Worm (Caenorhabditis elegans) whole organism, L4 larva: ENCODE data around the gene idpa-1.

Experiments
- D1046.2 ChIP-seq: fragments of 200-800 bp; sonication (Bioruptor generic); IDR thresholded peaks from 2 replicates; pipeline ENCODE4 v1.3.6; 2022; ENCODE audit warnings: missing genetic modification characterization, missing compliant biosample characterization
- F26F4.8 ChIP-seq: fragments of 200-800 bp; sonication (Bioruptor generic); conservative IDR thresholded peaks from 2 replicates; pipeline ENCODE4 v1.3.6; 2022; ENCODE audit warnings: missing genetic modification characterization, missing compliant biosample characterization
- F37D6.2 ChIP-seq: sonication (generic microtip); optimal IDR thresholded peaks from 2 replicates; lab custom pipeline; 2016; ENCODE audit warnings: mild to moderate bottlenecking, missing genetic modification characterization, missing compliant biosample characterization
- F44E2.7 ChIP-seq: fragments of 200-800 bp; sonication (Bioruptor generic); IDR thresholded peaks from 2 replicates; pipeline ENCODE4 v2.1.2; 2022; ENCODE audit warnings: missing genetic modification characterization, missing compliant biosample characterization
- T20F7.1 ChIP-seq: fragments of 200-800 bp; sonication (Bioruptor generic); optimal IDR thresholded peaks from 2 replicates; lab custom pipeline; 2018; ENCODE audit warnings: mild to moderate bottlenecking, missing genetic modification characterization, missing compliant biosample characterization
- Y105C5A.15 ChIP-seq: fragments of 200-800 bp; sonication (Bioruptor generic); IDR thresholded peaks from 2 replicates; pipeline ENCODE4 v1.3.6; 2022; ENCODE audit warnings: missing genetic modification characterization, missing compliant biosample characterization
- Y48G9A.11 ChIP-seq: fragments of 200-800 bp; sonication (Bioruptor generic); IDR thresholded peaks from 2 replicates; pipeline ENCODE4 v1.3.6; 2022; ENCODE audit warnings: missing genetic modification reagents, missing genetic modification characterization, missing compliant biosample characterization
- ZK546.5 ChIP-seq, 2 experiments: sonication (generic microtip); optimal IDR thresholded peaks; 2 replicates each; lab custom pipeline; 2017; ENCODE audit warnings: missing biosample characterization in 2 of 2, missing genetic modification characterization in 2 of 2
- aly-2 ChIP-seq: sonication (generic microtip); optimal IDR thresholded peaks from 2 replicates; lab custom pipeline; 2018; ENCODE audit warnings: missing biosample characterization, missing genetic modification characterization
- ceh-28 ChIP-seq: fragments of 150-350 bp; optimal IDR thresholded peaks from 2 replicates; lab custom pipeline; 2014; ENCODE audit warnings: missing biosample characterization, missing genetic modification reagents, missing genetic modification characterization
- cey-2 ChIP-seq: sonication (generic microtip); optimal IDR thresholded peaks from 3 replicates; lab custom pipeline; 2017; ENCODE audit warnings: missing genetic modification characterization, mild to moderate bottlenecking, missing compliant biosample characterization, antibody characterized with exemption, borderline replicate concordance; ENCODE audit not compliant: insufficient read depth
- daf-16 ChIP-seq, 3 experiments: sonication (generic microtip); optimal IDR thresholded peaks; 2 replicates each; lab custom pipeline; 2016 to 2017; ENCODE audit warnings: missing genetic modification characterization in 3 of 3, missing genetic modification reagents in 3 of 3, mild to moderate bottlenecking in 2 of 3, missing compliant biosample characterization in 2 of 3, missing biosample characterization in 1 of 3, moderate library complexity in 1 of 3
- dmd-6 ChIP-seq: fragments of 200-800 bp; sonication (Bioruptor generic); IDR thresholded peaks from 2 replicates; pipeline ENCODE4 v1.3.6; 2022; ENCODE audit warnings: missing genetic modification reagents, missing genetic modification characterization, missing compliant biosample characterization
- dmd-9 ChIP-seq: fragments of 200-800 bp; sonication (Bioruptor generic); IDR thresholded peaks from 2 replicates; pipeline ENCODE4 v1.3.6; 2022; ENCODE audit warnings: missing genetic modification reagents, missing genetic modification characterization, missing compliant biosample characterization
- dve-1 ChIP-seq: sonication (generic microtip); optimal IDR thresholded peaks from 2 replicates; lab custom pipeline; 2017; ENCODE audit warnings: antibody characterized with exemption, mild to moderate bottlenecking, missing genetic modification characterization, missing compliant biosample characterization; ENCODE audit not compliant: insufficient read depth
- fkh-10 ChIP-seq: fragments of 150-350 bp; optimal IDR thresholded peaks from 2 replicates; lab custom pipeline; 2014; ENCODE audit warnings: missing biosample characterization, missing genetic modification reagents, missing genetic modification characterization
- hlh-11 ChIP-seq: fragments of 200-800 bp; sonication (Bioruptor generic); optimal IDR thresholded peaks from 2 replicates; lab custom pipeline; 2018; ENCODE audit warnings: mild to moderate bottlenecking, missing genetic modification characterization, missing compliant biosample characterization
- hlh-30 ChIP-seq: sonication (generic microtip); optimal IDR thresholded peaks from 2 replicates; lab custom pipeline; 2017; ENCODE audit warnings: antibody characterized with exemption, mild to moderate bottlenecking, missing genetic modification characterization, missing compliant biosample characterization; ENCODE audit not compliant: insufficient read depth
- lin-39 ChIP-seq: fragments of 150-350 bp; optimal IDR thresholded peaks from 2 replicates; lab custom pipeline; 2014; ENCODE audit warnings: missing biosample characterization, missing genetic modification reagents, missing genetic modification characterization
- lsy-2 ChIP-seq, 2 experiments: fragments of 150-350 bp in 1 of 2; sonication (generic microtip) in 1 of 2; optimal IDR thresholded peaks; 2 replicates each; lab custom pipeline; 2014 to 2017; ENCODE audit warnings: missing biosample characterization in 2 of 2, missing genetic modification characterization in 2 of 2
- madf-9 ChIP-seq: fragments of 200-800 bp; sonication (Bioruptor generic); conservative IDR thresholded peaks from 2 replicates; pipeline ENCODE4 v1.3.6; 2022; ENCODE audit warnings: missing genetic modification reagents, missing genetic modification characterization, missing compliant biosample characterization
- mdl-1 ChIP-seq, 2 experiments: fragments of 150-350 bp in 1 of 2; sonication (generic microtip) in 1 of 2; optimal IDR thresholded peaks; 2 replicates each; lab custom pipeline; 2014 to 2017; ENCODE audit warnings: missing biosample characterization in 2 of 2, missing genetic modification characterization in 2 of 2
- mep-1 ChIP-seq: fragments of 150-350 bp; sonication (generic microtip); optimal IDR thresholded peaks from 3 replicates; lab custom pipeline; 2014; ENCODE audit warnings: missing biosample characterization, missing genetic modification characterization
- mes-2 ChIP-seq: sonication (generic microtip); optimal IDR thresholded peaks from 2 replicates; lab custom pipeline; 2016; ENCODE audit warnings: missing genotype, mild to moderate bottlenecking, missing genetic modification characterization, missing compliant biosample characterization; ENCODE audit not compliant: poor library complexity, severe bottlenecking
- mxl-3 ChIP-seq: fragments of 200-800 bp; sonication (Bioruptor generic); optimal IDR thresholded peaks from 2 replicates; lab custom pipeline; 2018; ENCODE audit warnings: mild to moderate bottlenecking, missing genetic modification characterization, missing compliant biosample characterization
- nhr-102 ChIP-seq: sonication (generic microtip); optimal IDR thresholded peaks from 2 replicates; lab custom pipeline; 2016; ENCODE audit warnings: mild to moderate bottlenecking, missing genetic modification characterization, moderate library complexity, missing compliant biosample characterization
- nhr-237 ChIP-seq: sonication (generic microtip); optimal IDR thresholded peaks from 2 replicates; lab custom pipeline; 2017; ENCODE audit warnings: missing biosample characterization, missing genetic modification characterization
- nhr-25 ChIP-seq: sonication (generic microtip); optimal IDR thresholded peaks from 2 replicates; lab custom pipeline; 2017; ENCODE audit warnings: missing genetic modification characterization, mild to moderate bottlenecking, missing compliant biosample characterization, antibody characterized with exemption, moderate library complexity, borderline replicate concordance; ENCODE audit not compliant: insufficient read depth
- nhr-28 ChIP-seq: fragments of 150-350 bp; optimal IDR thresholded peaks from 2 replicates; lab custom pipeline; 2014; ENCODE audit warnings: missing biosample characterization, missing genetic modification characterization
- nhr-41 ChIP-seq: fragments of 200-800 bp; sonication (Bioruptor generic); IDR thresholded peaks from 2 replicates; pipeline ENCODE4 v1.3.6; 2022; ENCODE audit warnings: missing genetic modification reagents, missing genetic modification characterization, missing compliant biosample characterization
- nhr-48 ChIP-seq: sonication (generic microtip); optimal IDR thresholded peaks from 2 replicates; lab custom pipeline; 2016; ENCODE audit warnings: mild to moderate bottlenecking, missing genetic modification characterization, missing compliant biosample characterization
- nhr-6 ChIP-seq: fragments of 150-350 bp; optimal IDR thresholded peaks from 2 replicates; lab custom pipeline; 2014; ENCODE audit warnings: missing biosample characterization, missing genetic modification characterization
- nhr-77 ChIP-seq: fragments of 150-350 bp; optimal IDR thresholded peaks from 2 replicates; lab custom pipeline; 2014; ENCODE audit warnings: missing biosample characterization, missing genetic modification characterization
- php-3 ChIP-seq: fragments of 200-800 bp; sonication (Bioruptor generic); IDR thresholded peaks from 2 replicates; pipeline ENCODE4 v1.3.6; 2022; ENCODE audit warnings: missing genetic modification reagents, missing genetic modification characterization, missing compliant biosample characterization
- pqm-1 ChIP-seq: sonication (generic microtip); optimal IDR thresholded peaks from 2 replicates; lab custom pipeline; 2017; ENCODE audit warnings: missing biosample characterization, missing genetic modification characterization
- snpc-1.2 ChIP-seq: fragments of 200-800 bp; sonication (Bioruptor generic); IDR thresholded peaks from 2 replicates; pipeline ENCODE4 v1.3.6; 2022; ENCODE audit warnings: missing genetic modification reagents, missing genetic modification characterization, missing compliant biosample characterization
- spr-3 ChIP-seq: fragments of 200-800 bp; sonication (Bioruptor generic); optimal IDR thresholded peaks from 2 replicates; lab custom pipeline; 2018; ENCODE audit warnings: mild to moderate bottlenecking, missing genetic modification characterization, missing compliant biosample characterization
- tra-1 ChIP-seq: fragments of 200-800 bp; sonication (Bioruptor generic); IDR thresholded peaks from 2 replicates; pipeline ENCODE4 v1.3.6; 2022; ENCODE audit warnings: missing genetic modification reagents, missing genetic modification characterization, missing compliant biosample characterization
- unc-62 ChIP-seq, 3 experiments: fragments of 150-350 bp in 1 of 3; sonication (generic microtip); optimal IDR thresholded peaks in 2 of 3; peaks in 1 of 3; 1 replicate in 1 of 3; 2 replicates in 2 of 3; lab custom pipeline; 2014 to 2017; ENCODE audit warnings: missing biosample characterization in 3 of 3, missing genetic modification characterization in 3 of 3, missing genetic modification reagents in 3 of 3, missing genotype in 1 of 3
- zip-11 ChIP-seq: fragments of 200-800 bp; sonication (Bioruptor generic); IDR thresholded peaks from 2 replicates; pipeline ENCODE4 v1.3.6; 2022; ENCODE audit warnings: missing genetic modification characterization, missing compliant biosample characterization

The idpa-1 gene

ce11 chrIII:2871817-2872216, 29.2 kb downstream of the idpa-1 start (continued):
- TF ChIP-seq D1046.2 (GFP tag; lab: Robert Waterston, UW) (no peak), lsy-2 (tag; optimal IDR thresholded peaks at IDR 0.05; lab: Kevin White, UChicago) (peak in 1 of 2 experiments; percentile 59), F26F4.8 (GFP tag; lab: Robert Waterston, UW) (no peak), lin-39 (tag; lab: Kevin White, UChicago) (no peak), cey-2 (tag; lab: Kevin White, UChicago) (peak; percentile 76), mes-2 (tag; lab: Kevin White, UChicago) (peak; percentile 62), nhr-41 (GFP tag; lab: Robert Waterston, UW) (0 out of 2 replicates have a peak, but pooled peaks have one; percentile 9), nhr-6 (tag; lab: Kevin White, UChicago) (peak; percentile 31), dmd-6 (GFP tag; lab: Robert Waterston, UW) (peak; percentile 80), zip-11 (GFP tag; lab: Robert Waterston, UW) (no peak), mep-1 (tag; lab: Kevin White, UChicago) (peak; percentile 80), tra-1 (GFP tag; lab: Robert Waterston, UW) (peak; percentile 71)
- TF ChIP-seq, all 104 proteins: peak for 30

- no peak for TF ChIP-seq daf-16 (GFP tag; optimal IDR thresholded peaks at IDR 0.05; lab: Kevin White, UChicago)
- peak; percentile 92 for TF ChIP-seq daf-16 (tag; optimal IDR thresholded peaks at IDR 0.05; lab: Kevin White, UChicago)
- no peak for TF ChIP-seq ZK546.5 (tag; optimal IDR thresholded peaks at IDR 0.05; lab: Kevin White, UChicago)
- TF ChIP-seq lsy-2 (tag; optimal IDR thresholded peaks at IDR 0.05; lab: Kevin White, UChicago) = peak in 1 of 2 experiments; percentile 26
- TF ChIP-seq aly-2 (tag; lab: Kevin White, UChicago) = no peak
- TF ChIP-seq nhr-77 (tag; lab: Kevin White, UChicago) = peak; percentile 78
- peak in 1 of 2 experiments; percentile 90 for TF ChIP-seq unc-62 (GFP tag; optimal IDR thresholded peaks at IDR 0.05 in 1 of 2; lab: Kevin White, UChicago)
- TF ChIP-seq unc-62 (tag; optimal IDR thresholded peaks at IDR 0.05; lab: Kevin White, UChicago) = no peak
- peak; percentile 91 for TF ChIP-seq dve-1 (tag; lab: Kevin White, UChicago)
- TF ChIP-seq hlh-30 (tag; lab: Kevin White, UChicago) = peak; percentile 53
- no peak for TF ChIP-seq F37D6.2 (tag; lab: Kevin White, UChicago)
- TF ChIP-seq spr-3 (GFP tag; lab: Kevin White, UChicago) = no peak
- TF ChIP-seq mep-1 (tag; lab: Kevin White, UChicago) = peak; percentile 35
- TF ChIP-seq pqm-1 (tag; lab: Kevin White, UChicago) = peak; percentile 95
- peak; percentile 23 for TF ChIP-seq mxl-3
- peak; percentile 92 for TF ChIP-seq nhr-28
- no peak for TF ChIP-seq Y105C5A.15 (GFP tag; lab: Robert Waterston, UW)
- no peak for TF ChIP-seq Y48G9A.11
- TF ChIP-seq T20F7.1 (GFP tag; lab: Kevin White, UChicago) = peak; percentile 43
- TF ChIP-seq cey-2 (tag; lab: Kevin White, UChicago) = no peak
- no peak for TF ChIP-seq madf-9 (GFP tag; lab: Robert Waterston, UW)
- TF ChIP-seq snpc-1.2 = no peak
- TF ChIP-seq nhr-25 (tag; lab: Kevin White, UChicago) = no peak
- peak; percentile 60; the same call in 1 of the 2 replicates for TF ChIP-seq tra-1 (GFP tag; lab: Robert Waterston, UW)
- TF ChIP-seq hlh-11 (tag; lab: Kevin White, UChicago) = peak; percentile 88
- TF ChIP-seq php-3 (GFP tag; lab: Robert Waterston, UW) = peak; percentile 99
- TF ChIP-seq F44E2.7 = no peak
- TF ChIP-seq dmd-6 (GFP tag; lab: Robert Waterston, UW) = peak; percentile 93
- no peak for TF ChIP-seq nhr-237 (tag; lab: Kevin White, UChicago)
- TF ChIP-seq dmd-9 (GFP tag; lab: Robert Waterston, UW) = no peak
- peak in 1 of 2 experiments; percentile 10 for TF ChIP-seq mdl-1 (tag; optimal IDR thresholded peaks at IDR 0.05; lab: Kevin White, UChicago)
- TF ChIP-seq nhr-102 (tag; lab: Kevin White, UChicago) = peak; percentile 23
- no peak for TF ChIP-seq ceh-28
- TF ChIP-seq fkh-10 (GFP tag; lab: Kevin White, UChicago) = no peak
- TF ChIP-seq nhr-48 (tag; lab: Kevin White, UChicago) = peak; percentile 44
These were observed 30.8 kb downstream of the idpa-1 start for ce11 chrIII:2870228-2870627.
